Worm (Caenorhabditis elegans) whole organism, young adult: ENCODE results near the gene rft-1.

Experiments
- let-607 ChIP-seq, 2 experiments: fragments of 200-800 bp in 1 of 2; sonication (Bioruptor generic) in 1 of 2; sonication (generic microtip) in 1 of 2; optimal IDR thresholded peaks; 2 replicates each; lab custom pipeline; 2016 to 2018; ENCODE audit warnings: mild to moderate bottlenecking in 2 of 2, missing compliant biosample characterization in 2 of 2, missing genetic modification characterization in 2 of 2, moderate library complexity in 2 of 2, missing genotype in 1 of 2
- ztf-18 ChIP-seq: sonication (generic microtip); optimal IDR thresholded peaks from 2 replicates; lab custom pipeline; 2016; ENCODE audit warnings: missing genotype, mild to moderate bottlenecking, missing genetic modification characterization, missing compliant biosample characterization

ce11 chrV:4489893-4490292 is 46.9 kb upstream of the rft-1 start:
- TF ChIP-seq ztf-18 (tag; lab: Kevin White, UChicago) = no peak
- no peak for TF ChIP-seq let-607 (tag; optimal IDR thresholded peaks at IDR 0.05; lab: Kevin White, UChicago)
